Worm (Caenorhabditis elegans) whole organism, early embryonic: ENCODE data around the gene taap-1.

Experiments used
- B0310.2 ChIP-seq: sonication (generic microtip); optimal IDR thresholded peaks from 2 replicates; lab custom pipeline; 2016; ENCODE audit warnings: mild to moderate bottlenecking, missing genetic modification characterization, missing compliant biosample characterization
- F13C5.2 ChIP-seq: sonication (generic microtip); optimal IDR thresholded peaks from 2 replicates; lab custom pipeline; 2017; ENCODE audit warnings: mild to moderate bottlenecking, missing genetic modification characterization, inconsistent platforms, missing compliant biosample characterization
- aly-1 ChIP-seq: sonication (generic microtip); optimal IDR thresholded peaks from 2 replicates; lab custom pipeline; 2016; ENCODE audit warnings: missing genetic modification characterization, missing compliant biosample characterization
- ama-1 ChIP-seq: fragments of 150-350 bp; optimal IDR thresholded peaks from 2 replicates; lab custom pipeline; 2014
- ceh-13 ChIP-seq: fragments of 200-800 bp; sonication (Bioruptor generic); optimal IDR thresholded peaks from 2 replicates; lab custom pipeline; 2018; ENCODE audit warnings: mild to moderate bottlenecking, missing genetic modification characterization, missing compliant biosample characterization
- ceh-36 ChIP-seq: sonication (generic microtip); optimal IDR thresholded peaks from 2 replicates; lab custom pipeline; 2016; ENCODE audit warnings: missing genetic modification characterization, inconsistent platforms, missing compliant biosample characterization
- ets-7 ChIP-seq: sonication (generic microtip); optimal IDR thresholded peaks from 2 replicates; lab custom pipeline; 2016; ENCODE audit warnings: missing genotype, missing genetic modification characterization, missing compliant biosample characterization
- flt-1 ChIP-seq: fragments of 200-800 bp; sonication (Bioruptor generic); IDR thresholded peaks from 2 replicates; pipeline ENCODE4 v1.3.6; 2022; ENCODE audit warnings: missing genetic modification characterization, missing compliant biosample characterization
- hmbx-1 ChIP-seq: sonication (generic microtip); optimal IDR thresholded peaks from 2 replicates; lab custom pipeline; 2016; ENCODE audit warnings: mild to moderate bottlenecking, missing genetic modification characterization, missing compliant biosample characterization
- hmg-4 ChIP-seq: fragments of 200-800 bp; sonication (Bioruptor generic); optimal IDR thresholded peaks from 2 replicates; lab custom pipeline; 2018; ENCODE audit warnings: mild to moderate bottlenecking, missing genetic modification characterization, missing compliant biosample characterization
- hnd-1 ChIP-seq: sonication (generic microtip); optimal IDR thresholded peaks from 2 replicates; lab custom pipeline; 2016; ENCODE audit warnings: missing genetic modification characterization, missing compliant biosample characterization
- pes-1 ChIP-seq: fragments of 200-800 bp; sonication (Bioruptor generic); IDR thresholded peaks from 2 replicates; pipeline ENCODE4 v1.3.6; 2022; ENCODE audit warnings: missing genetic modification reagents, missing genetic modification characterization, missing compliant biosample characterization
- scrt-1 ChIP-seq: fragments of 200-800 bp; sonication (Bioruptor generic); IDR thresholded peaks from 2 replicates; pipeline ENCODE4 v1.3.6; 2022; ENCODE audit warnings: missing genetic modification characterization, missing compliant biosample characterization
- sea-1 ChIP-seq: fragments of 200-800 bp; sonication (Bioruptor generic); conservative IDR thresholded peaks from 2 replicates; pipeline ENCODE4 v1.3.6; 2022; ENCODE audit warnings: missing genetic modification characterization, missing compliant biosample characterization
- tbx-11 ChIP-seq: fragments of 200-800 bp; sonication (Bioruptor generic); IDR thresholded peaks from 2 replicates; pipeline ENCODE4 v1.3.6; 2022; ENCODE audit warnings: missing genetic modification characterization, missing compliant biosample characterization
- tbx-37 ChIP-seq: fragments of 200-800 bp; sonication (Bioruptor generic); conservative IDR thresholded peaks from 2 replicates; pipeline ENCODE4 v1.3.6; 2022; ENCODE audit warnings: missing genetic modification reagents, missing genetic modification characterization, missing compliant biosample characterization
- tra-4 ChIP-seq: sonication (generic microtip); optimal IDR thresholded peaks from 2 replicates; lab custom pipeline; 2017; ENCODE audit warnings: missing genetic modification characterization, missing compliant biosample characterization

Gene taap-1

DNA sequence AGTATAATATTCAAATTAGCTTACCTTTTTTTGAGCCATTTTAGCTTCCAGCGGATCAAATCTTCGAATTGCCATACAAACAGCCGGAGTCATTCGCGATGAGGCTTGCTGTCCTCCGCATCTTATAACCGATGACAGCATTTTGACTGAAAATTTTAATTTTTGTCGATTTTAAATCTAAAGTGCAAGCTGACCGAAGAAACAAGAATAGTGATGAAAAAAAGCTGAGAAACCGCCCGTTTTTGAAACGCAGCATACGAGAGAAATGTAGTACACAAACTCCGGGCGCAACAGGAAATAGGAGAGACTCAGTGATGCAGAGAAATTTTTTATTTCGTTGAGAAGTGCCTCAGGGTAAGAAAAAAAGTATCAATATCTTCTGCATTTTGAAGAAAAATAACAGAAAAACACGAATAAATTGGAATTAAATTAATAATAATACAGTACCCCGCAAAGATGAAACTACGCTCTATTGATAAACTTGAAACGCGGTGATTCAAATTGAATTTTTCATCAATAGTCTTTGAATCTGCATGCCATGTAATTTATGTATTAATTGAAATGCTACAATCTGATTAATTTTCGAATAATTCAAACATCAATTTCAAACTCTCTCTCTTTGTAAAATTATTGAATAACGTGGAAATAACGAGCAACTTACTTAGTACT is 413 bp downstream of the taap-1 start:
- TF ChIP-seq hnd-1 (tag; lab: Kevin White, UChicago) (no peak), scrt-1 (GFP tag; lab: Robert Waterston, UW) (no peak), tbx-11 (no peak), sea-1 (GFP tag; lab: Robert Waterston, UW) (no peak), hmbx-1 (tag; lab: Kevin White, UChicago) (no peak), ceh-36 (tag; lab: Kevin White, UChicago) (no peak), pes-1 (GFP tag; lab: Robert Waterston, UW) (no peak), ama-1 (lab: Kevin White, UChicago) (no peak), ets-7 (tag; lab: Kevin White, UChicago) (no peak)

DNA sequence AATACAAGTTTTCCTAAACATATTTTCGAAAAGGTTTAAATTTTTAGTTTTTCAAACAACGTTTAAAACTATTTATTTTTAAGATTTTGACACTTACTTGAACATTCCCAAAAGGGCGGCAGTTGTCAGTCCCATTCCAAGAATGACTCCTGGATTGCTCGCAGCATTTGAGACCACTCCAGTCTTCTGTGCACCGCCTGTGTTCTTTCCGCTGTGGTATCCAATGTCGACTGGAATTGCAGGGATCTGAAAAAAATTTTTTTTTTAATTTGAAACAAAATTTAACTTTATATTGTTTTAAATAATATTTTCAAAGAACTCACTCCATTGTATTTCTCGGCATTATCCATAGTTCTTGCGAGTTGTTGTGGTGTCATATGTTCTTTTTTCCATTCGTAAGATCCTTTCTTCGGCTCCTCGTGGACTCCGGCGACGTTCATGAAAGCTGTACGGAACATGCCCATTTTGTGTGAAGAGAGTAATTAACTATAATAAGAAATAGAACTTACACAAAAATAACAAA is 1.9 kb downstream of the taap-1 start, which contains the start of gene M05D6.5:
Gene M05D6.5, minus strand, starts transcription at position 473 of the 523 bp plus-strand sequence.
- TF ChIP-seq scrt-1 (GFP tag; lab: Robert Waterston, UW), result no peak

DNA sequence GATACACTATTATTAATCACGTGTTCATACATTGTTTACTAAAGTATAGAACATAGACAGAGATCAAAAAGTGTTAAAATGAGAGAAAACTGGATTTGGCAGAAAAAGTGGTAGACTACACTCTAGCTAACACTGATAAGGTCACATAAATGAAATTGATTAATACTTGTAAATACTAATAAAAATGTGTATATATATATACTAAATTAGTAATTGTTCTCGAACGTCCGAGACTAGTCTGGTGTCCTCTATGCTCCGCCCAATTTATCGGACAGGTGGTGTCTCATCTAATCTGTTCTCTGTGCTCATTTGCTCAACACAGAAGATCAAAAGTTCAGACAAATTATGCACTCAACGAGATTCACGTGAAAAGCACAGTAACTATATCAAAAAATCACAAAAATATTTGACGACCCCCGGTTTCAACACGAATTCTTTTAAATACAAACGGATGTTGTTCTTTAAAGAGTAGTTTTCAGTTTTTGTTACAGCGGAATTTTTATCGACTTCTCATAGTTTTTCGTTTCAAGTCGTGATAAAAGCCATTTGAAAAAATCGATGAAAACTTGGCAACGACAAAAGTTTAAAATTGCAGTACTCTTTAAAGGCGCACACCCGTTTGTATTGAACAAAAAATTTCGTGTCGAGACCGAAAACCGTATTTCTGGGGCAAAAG is 2.5 kb downstream of the taap-1 start:
- TF ChIP-seq ceh-36 (tag; lab: Kevin White, UChicago) (no peak), hmbx-1 (tag; lab: Kevin White, UChicago) (no peak), ama-1 (lab: Kevin White, UChicago) (no peak), pes-1 (GFP tag; lab: Robert Waterston, UW) (no peak), tbx-37 (no peak), ceh-13 (GFP tag; lab: Kevin White, UChicago) (no peak), flt-1 (GFP tag; lab: Robert Waterston, UW) (no peak), sea-1 (GFP tag; lab: Robert Waterston, UW) (no peak), aly-1 (tag; lab: Kevin White, UChicago) (no peak), hmg-4 (GFP tag; lab: Kevin White, UChicago) (no peak), tra-4 (tag; lab: Kevin White, UChicago) (no peak), hnd-1 (tag; lab: Kevin White, UChicago) (no peak), scrt-1 (GFP tag; lab: Robert Waterston, UW) (no peak), B0310.2 (tag; lab: Kevin White, UChicago) (no peak), tbx-11 (no peak)

DNA sequence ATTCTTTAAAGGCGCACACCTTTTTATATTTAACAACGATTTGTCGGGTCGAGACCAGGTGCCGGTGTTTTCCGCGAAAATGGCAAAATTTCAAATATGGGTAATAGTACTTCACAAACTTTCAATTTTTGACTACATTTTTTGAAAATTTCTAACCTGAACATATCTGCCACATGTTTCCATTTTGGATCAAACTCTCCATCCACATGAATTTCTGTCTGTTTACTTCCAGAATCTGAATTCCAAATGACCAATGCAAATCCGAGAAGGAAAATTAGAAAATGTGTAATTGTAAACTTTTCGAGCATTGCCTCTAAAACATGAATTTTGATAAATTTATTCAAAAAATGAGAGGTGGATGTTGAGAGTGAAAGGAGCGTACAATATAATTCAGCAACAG is 3.5 kb downstream of the taap-1 start, which contains the start of gene lact-4:
Gene lact-4, minus strand, starts transcription at position 313 of the 400 bp plus-strand sequence.
- TF ChIP-seq tbx-11 (no peak), sea-1 (GFP tag; lab: Robert Waterston, UW) (no peak), flt-1 (GFP tag; lab: Robert Waterston, UW) (no peak), hmbx-1 (tag; lab: Kevin White, UChicago) (no peak), ama-1 (lab: Kevin White, UChicago) (no peak), tbx-37 (no peak), ets-7 (tag; lab: Kevin White, UChicago) (no peak), B0310.2 (tag; lab: Kevin White, UChicago) (no peak), hnd-1 (tag; lab: Kevin White, UChicago) (no peak), pes-1 (GFP tag; lab: Robert Waterston, UW) (no peak), ceh-13 (GFP tag; lab: Kevin White, UChicago) (no peak), aly-1 (tag; lab: Kevin White, UChicago) (no peak), scrt-1 (GFP tag; lab: Robert Waterston, UW) (no peak), F13C5.2 (tag; lab: Kevin White, UChicago) (no peak), tra-4 (tag; lab: Kevin White, UChicago) (no peak), hmg-4 (GFP tag; lab: Kevin White, UChicago) (no peak), ceh-36 (tag; lab: Kevin White, UChicago) (no peak)

DNA sequence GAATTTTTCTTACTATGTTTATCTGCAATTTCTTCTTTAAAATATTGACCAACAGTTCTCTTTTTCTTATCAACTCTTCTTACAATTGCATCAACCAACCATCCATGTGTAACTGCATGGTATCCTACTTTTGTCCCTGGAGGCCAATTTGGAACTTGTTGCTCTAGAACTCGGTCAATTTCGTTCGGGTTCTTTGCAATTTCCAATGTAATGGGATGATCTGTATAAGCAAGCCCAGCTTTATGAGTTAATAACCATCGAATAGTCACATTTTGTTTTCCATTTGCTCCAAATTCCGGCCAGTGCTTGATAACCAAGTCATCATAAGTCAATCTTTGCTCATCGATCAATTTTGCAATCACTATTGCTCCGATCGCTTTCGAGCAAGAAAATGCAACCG is 4.3 kb downstream of the taap-1 start:
- no peak for TF ChIP-seq F13C5.2 (tag; lab: Kevin White, UChicago)
- TF ChIP-seq ama-1 (lab: Kevin White, UChicago), result no peak
- no peak for TF ChIP-seq hmbx-1 (tag; lab: Kevin White, UChicago)

DNA sequence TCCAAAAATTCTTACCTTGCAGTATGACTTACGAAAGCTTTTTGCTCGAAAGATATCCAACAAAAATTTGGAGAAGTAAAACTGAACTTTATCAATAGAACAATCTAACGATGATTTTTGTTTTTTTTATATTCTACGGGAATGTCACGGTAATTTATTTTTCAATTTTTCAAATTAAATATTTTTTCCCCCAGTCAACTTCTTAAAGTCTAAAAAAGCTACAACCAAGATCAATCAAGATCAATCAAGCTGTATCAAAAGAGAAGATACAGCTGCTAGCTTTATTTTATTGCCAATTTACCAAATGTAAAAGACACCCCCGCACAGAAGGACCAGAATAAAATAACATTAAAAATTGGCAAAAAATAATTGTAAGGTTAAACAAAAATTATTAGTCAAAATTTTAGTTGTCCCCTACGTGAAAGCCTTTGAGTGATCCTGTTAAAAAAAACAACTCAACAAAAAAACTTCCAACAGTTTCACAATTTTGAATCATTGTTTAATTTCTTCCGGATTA is 8.3 kb downstream of the taap-1 start, which contains the start of the genes M05D6.1 and M05D6.3:
Gene M05D6.1, minus strand, starts transcription at position 101 of the 517 bp plus-strand sequence.
Gene M05D6.3, plus strand, starts transcription at position 467 of the 517 bp plus-strand sequence.
- TF ChIP-seq ceh-36 (tag; lab: Kevin White, UChicago) (no peak), pes-1 (GFP tag; lab: Robert Waterston, UW) (no peak), ceh-13 (GFP tag; lab: Kevin White, UChicago) (no peak), hnd-1 (tag; lab: Kevin White, UChicago) (no peak), F13C5.2 (tag; lab: Kevin White, UChicago) (no peak), aly-1 (tag; lab: Kevin White, UChicago) (no peak), flt-1 (GFP tag; lab: Robert Waterston, UW) (no peak), scrt-1 (GFP tag; lab: Robert Waterston, UW) (no peak), tbx-11 (no peak), hmbx-1 (tag; lab: Kevin White, UChicago) (no peak)

DNA sequence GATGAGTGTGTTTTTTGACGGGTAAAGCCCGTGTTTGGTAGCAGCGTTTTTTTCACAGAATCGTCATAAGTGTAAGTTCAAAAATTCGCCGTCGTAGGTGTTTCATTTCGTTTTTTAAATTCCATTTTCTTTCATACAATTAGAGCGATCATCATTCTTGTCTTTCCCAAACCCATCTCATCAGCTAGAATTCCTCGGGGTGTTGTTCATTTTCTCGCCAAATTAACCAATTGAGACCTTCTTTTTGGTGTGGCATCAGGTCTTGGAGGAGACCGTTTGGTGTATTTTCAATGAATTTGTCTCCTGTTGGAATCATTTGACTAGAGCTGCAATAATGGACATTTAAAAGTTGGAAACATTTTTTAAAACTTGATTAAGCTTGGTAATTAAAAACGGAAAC is 10.8 kb downstream of the taap-1 start:
- TF ChIP-seq ama-1 (lab: Kevin White, UChicago) (no peak), flt-1 (GFP tag; lab: Robert Waterston, UW) (no peak), aly-1 (tag; lab: Kevin White, UChicago) (no peak)
